Worm (Caenorhabditis elegans) whole organism, young adult: ENCODE measurements around the gene R04F11.2.

Source experiments
- F49E8.2 ChIP-seq: sonication (generic microtip); optimal IDR thresholded peaks from 3 replicates; lab custom pipeline; 2017; ENCODE audit warnings: missing genetic modification characterization, mild to moderate bottlenecking, missing compliant biosample characterization, antibody characterized with exemption, moderate library complexity; ENCODE audit not compliant: insufficient read depth
- ama-1 ChIP-seq, 3 experiments: fragments of 150-350 bp in 1 of 3; sonication (generic microtip) in 2 of 3; optimal IDR thresholded peaks; 2 replicates each; lab custom pipeline; 2014 to 2018; ENCODE audit warnings: missing biosample characterization in 2 of 3, missing genetic modification characterization in 2 of 3, missing genetic modification reagents in 2 of 3
- unc-62 ChIP-seq: fragments of 150-350 bp; optimal IDR thresholded peaks from 2 replicates; lab custom pipeline; 2014; ENCODE audit warnings: missing biosample characterization, missing genetic modification reagents, missing genetic modification characterization

DNA sequence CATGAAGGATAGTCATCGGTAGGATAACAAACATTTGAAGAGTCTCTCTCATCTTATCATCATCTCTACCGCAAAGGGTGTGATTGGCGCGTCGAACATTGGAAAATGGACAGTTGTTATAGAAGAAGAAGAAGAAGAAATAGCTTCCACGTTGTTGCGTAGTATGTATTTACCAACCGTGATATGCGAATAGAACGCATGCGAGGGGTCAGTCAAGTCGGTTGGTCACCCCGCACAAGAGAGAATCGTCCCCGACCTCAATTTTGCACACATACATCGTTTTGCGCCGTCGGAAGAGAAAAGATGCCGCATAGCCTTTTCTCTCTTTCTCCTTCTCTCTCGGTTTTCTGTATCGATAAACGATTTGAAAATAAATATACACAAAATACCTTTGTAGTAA, 23.2 kb upstream of the R04F11.2 start:
- TF ChIP-seq ama-1 (optimal IDR thresholded peaks at IDR 0.05; lab: Kevin White, UChicago) (no peak), ama-1 (GFP tag; optimal IDR thresholded peaks at IDR 0.05; lab: Kevin White, UChicago) (no peak), F49E8.2 (tag; lab: Kevin White, UChicago) (no peak), unc-62 (no peak)
